Fruit fly (Drosophila melanogaster): ENCODE data around the gene scf.

The scf gene

DNA sequence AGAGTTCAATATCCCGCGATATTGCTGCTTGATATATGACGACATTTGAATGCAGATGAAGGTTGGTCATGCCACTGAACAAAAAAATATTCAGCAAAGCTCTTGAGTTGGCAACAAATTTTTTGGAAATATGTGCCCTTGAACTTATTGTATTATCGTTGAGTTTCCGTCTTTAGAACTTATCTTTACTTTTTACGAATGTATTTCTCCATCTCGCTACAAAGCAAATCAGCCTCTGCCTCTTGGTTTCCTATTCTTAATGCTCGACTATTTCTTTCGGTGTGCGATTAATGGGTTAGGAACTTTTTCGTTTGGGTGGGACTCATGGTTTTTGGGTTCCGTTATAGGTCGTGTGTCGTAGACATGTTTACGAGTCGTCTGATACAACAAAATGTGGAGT is 24.7 kb downstream of the scf start (continued):
- TF ChIP-seq lov (optimal IDR thresholded peaks at IDR 0.05) = no peak
- peak; percentile 44; the same call in 1 of the 3 replicates for TF ChIP-seq lov (GFP tag; IDR thresholded peaks at IDR 0.05)
- TF ChIP-seq Scr (GFP tag; IDR thresholded peaks at IDR 0.05; ENCODE audit: partially characterized antibody) = no peak
- TF ChIP-seq CG14710 (tag; optimal IDR thresholded peaks at IDR 0.05) = peak; percentile 84
- peak; percentile 90 for TF ChIP-seq CG2712 (tag; optimal IDR thresholded peaks at IDR 0.05)
- TF ChIP-seq schlank (tag; optimal IDR thresholded peaks at IDR 0.05) = no peak
- TF ChIP-seq Hsf (GFP tag; optimal IDR thresholded peaks at IDR 0.05) = peak; percentile 77
- TF ChIP-seq slp2 (GFP tag; optimal IDR thresholded peaks at IDR 0.05) = peak; percentile 69
- peak; percentile 15; the same call in 1 of the 2 replicates for TF ChIP-seq al (GFP tag; IDR thresholded peaks at IDR 0.05)
- TF ChIP-seq CrebB (tag; optimal IDR thresholded peaks at IDR 0.05) = no peak
- no peak for TF ChIP-seq pan (optimal IDR thresholded peaks at IDR 0.05)
- TF ChIP-seq pan (GFP tag; optimal IDR thresholded peaks at IDR 0.05 in 1 of 2, IDR thresholded peaks at IDR 0.05 in 1 of 2) = peak in 1 of 2 experiments; percentile 50
- peak in 1 of 2 experiments; percentile 59 for TF ChIP-seq Hr51 (GFP tag; optimal IDR thresholded peaks at IDR 0.05)
- no peak for TF ChIP-seq unc-4 (GFP tag; IDR thresholded peaks at IDR 0.05; ENCODE audit: partially characterized antibody)
- peak; percentile 34 for TF ChIP-seq lab (GFP tag; optimal IDR thresholded peaks at IDR 0.05)
- TF ChIP-seq sim (GFP tag; IDR thresholded peaks at IDR 0.05) = peak; percentile 35; the same call in 1 of the 2 replicates
- peak; percentile 77 for TF ChIP-seq grau (tag; optimal IDR thresholded peaks at IDR 0.05)
- no peak for TF ChIP-seq jigr1 (GFP tag; IDR thresholded peaks at IDR 0.05)
- TF ChIP-seq CG9876 (GFP tag; optimal IDR thresholded peaks at IDR 0.05) = peak; percentile 30
- peak; percentile 22 for TF ChIP-seq ems (GFP tag; optimal IDR thresholded peaks at IDR 0.05)
- TF ChIP-seq Taf1 (GFP tag; IDR thresholded peaks at IDR 0.05) = no peak
- TF ChIP-seq crc (GFP tag; optimal IDR thresholded peaks at IDR 0.05) = peak; percentile 38
- TF ChIP-seq CG30431 (GFP tag; optimal IDR thresholded peaks at IDR 0.05) = peak; percentile 68
- TF ChIP-seq CG9817 (tag; optimal IDR thresholded peaks at IDR 0.05) = peak; percentile 18
- no peak for TF ChIP-seq Drgx (GFP tag; IDR thresholded peaks at IDR 0.05)
- peak; percentile 67 for TF ChIP-seq Chrac-16 (GFP tag; optimal IDR thresholded peaks at IDR 0.05)
- peak; percentile 69 for TF ChIP-seq Six4 (GFP tag; optimal IDR thresholded peaks at IDR 0.05)
- TF ChIP-seq stc (GFP tag; IDR thresholded peaks at IDR 0.05) = peak; percentile 51; the same call in 1 of the 2 replicates

dm6 chr3L:1324818-1325625 is 26.6 kb downstream of the scf start:
- TF ChIP-seq CG9215 (GFP tag; IDR thresholded peaks at IDR 0.05) = 0 out of 2 replicates have a peak, but pooled peaks have one; percentile 11
- peak; percentile 77 for TF ChIP-seq exex (tag; optimal IDR thresholded peaks at IDR 0.05)
- TF ChIP-seq sna (GFP tag; IDR thresholded peaks at IDR 0.05; ENCODE audit: partially characterized antibody) = no peak
- TF ChIP-seq Ets65A (GFP tag) = peak; percentile 27
- no peak for TF ChIP-seq HmgD (GFP tag; optimal IDR thresholded peaks at IDR 0.05)
- TF ChIP-seq zfh1 (GFP tag; IDR thresholded peaks at IDR 0.05) = 0 out of 3 replicates have a peak, but pooled peaks have one; percentile 17
- no peak for TF ChIP-seq otp (GFP tag; IDR thresholded peaks at IDR 0.05)
- TF ChIP-seq Pdp1 (GFP tag; optimal IDR thresholded peaks at IDR 0.05) = peak in 1 of 2 experiments; percentile 91
- no peak for TF ChIP-seq CG33213 (GFP tag; optimal IDR thresholded peaks at IDR 0.05)
- TF ChIP-seq Dp (GFP tag; optimal IDR thresholded peaks at IDR 0.05) = no peak
- TF ChIP-seq sd (tag; optimal IDR thresholded peaks at IDR 0.05) = peak; percentile 73
- no peak for TF ChIP-seq Taf1 (GFP tag; IDR thresholded peaks at IDR 0.05)
- peak; percentile 89 for TF ChIP-seq CG34376 (GFP tag; optimal IDR thresholded peaks at IDR 0.05)
- no peak for TF ChIP-seq Fer2 (tag; optimal IDR thresholded peaks at IDR 0.05)
- TF ChIP-seq ash1 (GFP tag; optimal IDR thresholded peaks at IDR 0.05) = no peak
- peak; percentile 25 for TF ChIP-seq cad (GFP tag; optimal IDR thresholded peaks at IDR 0.05)
- peak; percentile 18 for TF ChIP-seq Deaf1 (tag; optimal IDR thresholded peaks at IDR 0.05)
- no peak for TF ChIP-seq Drgx (GFP tag; IDR thresholded peaks at IDR 0.05)
- peak; percentile 47 for TF ChIP-seq CG10543 (GFP tag; optimal IDR thresholded peaks at IDR 0.05)
- TF ChIP-seq CG11504 (tag; optimal IDR thresholded peaks at IDR 0.05) = no peak
- no peak for TF ChIP-seq Gsc (GFP tag; IDR thresholded peaks at IDR 0.05)
- peak; percentile 84 for TF ChIP-seq GATAe (GFP tag; conservative IDR thresholded peaks at IDR 0.05)
- peak; percentile 16 for TF ChIP-seq corto (GFP tag; optimal IDR thresholded peaks at IDR 0.05)
- no peak for TF ChIP-seq zen2 (GFP tag; IDR thresholded peaks at IDR 0.05; ENCODE audit: partially characterized antibody)
